Worm (Caenorhabditis elegans): ENCODE measurements around the gene B0250.5.

- TF ChIP-seq tbx-37 (GFP tag; conservative IDR thresholded peaks at IDR 0.05) = no peak
- no peak for TF ChIP-seq ama-1 (optimal IDR thresholded peaks at IDR 0.05)
- no peak for TF ChIP-seq ets-7 (tag; optimal IDR thresholded peaks at IDR 0.05)
- no peak for TF ChIP-seq flt-1 (GFP tag; IDR thresholded peaks at IDR 0.05)
These were observed 15.7 kb downstream of the B0250.5 start for ce11 chrV:20509427-20509826.
